Worm (Caenorhabditis elegans): Measurements from ENCODE around the gene Y53G8AM.4.

DNA sequence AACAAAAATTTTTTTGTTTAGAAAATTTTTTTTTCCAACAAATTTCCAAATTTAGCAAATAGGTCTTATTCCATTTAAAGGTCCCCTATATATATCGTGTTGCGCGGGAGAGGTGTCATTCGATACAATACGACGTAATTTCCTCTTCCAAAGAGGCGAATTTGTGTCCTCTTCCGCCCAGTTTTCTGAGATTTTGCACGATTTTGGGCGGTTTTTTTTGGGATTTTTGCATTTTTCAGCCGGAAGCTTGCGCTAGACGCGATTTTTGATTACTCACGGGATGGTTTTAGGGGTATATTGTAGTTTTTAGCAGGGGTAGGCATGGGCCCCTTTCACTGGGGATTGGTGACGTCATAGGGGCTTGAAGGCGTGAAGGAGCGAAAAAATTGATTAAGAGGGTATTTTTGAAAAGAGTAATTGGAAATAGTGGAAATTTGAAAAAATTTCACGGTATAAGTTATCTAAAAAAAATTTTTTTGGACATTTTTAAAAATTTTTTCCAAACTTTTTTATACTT, 4.8 kb downstream of the Y53G8AM.4 start, which contains the start of gene Y53G8AL.4:
- TF ChIP-seq fkh-10 (GFP tag; optimal IDR thresholded peaks at IDR 0.05) (no peak), nfya-1 (tag; optimal IDR thresholded peaks at IDR 0.05) (no peak), hlh-30 (tag; optimal IDR thresholded peaks at IDR 0.05; ENCODE audit: insufficient read depth) (no peak), sox-4 (tag; optimal IDR thresholded peaks at IDR 0.05) (no peak), tbx-2 (tag; optimal IDR thresholded peaks at IDR 0.05) (no peak), lin-11 (tag; optimal IDR thresholded peaks at IDR 0.05) (no peak), C38D4.7 (GFP tag; optimal IDR thresholded peaks at IDR 0.05) (no peak), gmeb-2 (tag; optimal IDR thresholded peaks at IDR 0.05) (no peak), rnt-1 (tag; optimal IDR thresholded peaks at IDR 0.05) (no peak), nhr-232 (tag; optimal IDR thresholded peaks at IDR 0.05) (no peak), K02D7.2 (tag; optimal IDR thresholded peaks at IDR 0.05) (no peak), F13H6.1 (tag; optimal IDR thresholded peaks at IDR 0.05) (no peak), lim-6 (tag; optimal IDR thresholded peaks at IDR 0.05) (no peak), pha-4 (tag; optimal IDR thresholded peaks at IDR 0.05) (no peak)
